Fruit fly (Drosophila melanogaster): ENCODE results near the gene CDK2AP1.
A peak's percentile ranks its signal among the peaks of the same experiment; 100 is the strongest.

The CDK2AP1 gene

dm6 chrX:11148272-11148835, 10.7 kb downstream of the CDK2AP1 start, which contains the start of gene Ran (continued):
- TF ChIP-seq trh (GFP tag; optimal IDR thresholded peaks at IDR 0.05), result no peak
- TF ChIP-seq lilli (GFP tag; optimal IDR thresholded peaks at IDR 0.05), result no peak
- TF ChIP-seq CG15011 (GFP tag; optimal IDR thresholded peaks at IDR 0.05), result no peak
- TF ChIP-seq tin (GFP tag; optimal IDR thresholded peaks at IDR 0.05), result no peak
- TF ChIP-seq zen (tag; optimal IDR thresholded peaks at IDR 0.05), result no peak
- TF ChIP-seq gro (GFP tag; optimal IDR thresholded peaks at IDR 0.05), result no peak
- no peak for TF ChIP-seq Chrac-16 (GFP tag; optimal IDR thresholded peaks at IDR 0.05)
- no peak for TF ChIP-seq CG18011 (GFP tag; optimal IDR thresholded peaks at IDR 0.05)
- peak; percentile 83 for TF ChIP-seq CG1024 (GFP tag; IDR thresholded peaks at IDR 0.05)
- TF ChIP-seq Usf (GFP tag; optimal IDR thresholded peaks at IDR 0.05), result no peak
- TF ChIP-seq pum (GFP tag; optimal IDR thresholded peaks at IDR 0.05), result no peak
- TF ChIP-seq CG31365 (tag; optimal IDR thresholded peaks at IDR 0.05), result no peak
- TF ChIP-seq CG34376 (GFP tag; optimal IDR thresholded peaks at IDR 0.05), result no peak
- no peak for TF ChIP-seq sima (GFP tag; optimal IDR thresholded peaks at IDR 0.05)
- TF ChIP-seq NK7.1 (GFP tag; optimal IDR thresholded peaks at IDR 0.05), result no peak
- TF ChIP-seq ewg (GFP tag; optimal IDR thresholded peaks at IDR 0.05), result no peak
- no peak for TF ChIP-seq CG16863 (GFP tag; optimal IDR thresholded peaks at IDR 0.05)
- TF ChIP-seq trem (tag; optimal IDR thresholded peaks at IDR 0.05), result peak; percentile 25
- TF ChIP-seq Elba2 (GFP tag; optimal IDR thresholded peaks at IDR 0.05), result no peak
- TF ChIP-seq bcd (GFP tag; optimal IDR thresholded peaks at IDR 0.05), result no peak
- no peak for TF ChIP-seq CG12104 (GFP tag; optimal IDR thresholded peaks at IDR 0.05)
- TF ChIP-seq CG11456 (GFP tag; IDR thresholded peaks at IDR 0.05), result no peak
- TF ChIP-seq slp2 (GFP tag; optimal IDR thresholded peaks at IDR 0.05), result no peak
- TF ChIP-seq sob (GFP tag; IDR thresholded peaks at IDR 0.05), result peak; percentile 43
- peak; percentile 68 for TF ChIP-seq CG17802 (tag; optimal IDR thresholded peaks at IDR 0.05)
- TF ChIP-seq CG4328 (GFP tag; optimal IDR thresholded peaks at IDR 0.05), result no peak
- no peak for TF ChIP-seq Jarid2 (GFP tag; optimal IDR thresholded peaks at IDR 0.05)
- TF ChIP-seq Ravus (GFP tag; IDR thresholded peaks at IDR 0.05), result no peak
- no peak for TF ChIP-seq seq (GFP tag; IDR thresholded peaks at IDR 0.05)
- TF ChIP-seq Atf3 (GFP tag; optimal IDR thresholded peaks at IDR 0.05), result no peak
- no peak for TF ChIP-seq D19A (tag; optimal IDR thresholded peaks at IDR 0.05)
- no peak for TF ChIP-seq sim (GFP tag; IDR thresholded peaks at IDR 0.05)
- TF ChIP-seq B-H1 (GFP tag; IDR thresholded peaks at IDR 0.05), result no peak
- TF ChIP-seq CG15269 (tag; optimal IDR thresholded peaks at IDR 0.05), result no peak
- TF ChIP-seq Mes4 (GFP tag; optimal IDR thresholded peaks at IDR 0.05), result no peak
- TF ChIP-seq CG14965 (GFP tag; optimal IDR thresholded peaks at IDR 0.05; ENCODE audit: borderline replicate concordance), result no peak
- no peak for TF ChIP-seq tx (GFP tag; optimal IDR thresholded peaks at IDR 0.05)
- TF ChIP-seq CG6854 (GFP tag; optimal IDR thresholded peaks at IDR 0.05), result no peak
- no peak for TF ChIP-seq Mad (GFP tag; optimal IDR thresholded peaks at IDR 0.05)
- no peak for TF ChIP-seq tll (GFP tag; optimal IDR thresholded peaks at IDR 0.05)
- no peak for TF ChIP-seq CG10565 (GFP tag; optimal IDR thresholded peaks at IDR 0.05)
- TF ChIP-seq gsb (GFP tag; IDR thresholded peaks at IDR 0.05), result no peak
- peak; percentile 95 for TF ChIP-seq CG30020 (tag; optimal IDR thresholded peaks at IDR 0.05)
- TF ChIP-seq CG2199 (GFP tag; IDR thresholded peaks at IDR 0.05), result no peak
- no peak for TF ChIP-seq al (GFP tag; IDR thresholded peaks at IDR 0.05)
- no peak for TF ChIP-seq CG30431 (GFP tag; optimal IDR thresholded peaks at IDR 0.05)
- no peak for TF ChIP-seq z (GFP tag; IDR thresholded peaks at IDR 0.05)
- TF ChIP-seq klu (GFP tag; IDR thresholded peaks at IDR 0.05), result no peak
- TF ChIP-seq HLH4C (GFP tag; IDR thresholded peaks at IDR 0.05; ENCODE audit: partially characterized antibody), result 0 out of 3 replicates have a peak, but pooled peaks have one; percentile 32
- TF ChIP-seq NC2α (GFP tag; optimal IDR thresholded peaks at IDR 0.05), result no peak
- no peak for TF ChIP-seq B-H2 (GFP tag; optimal IDR thresholded peaks at IDR 0.05)
- no peak for TF ChIP-seq CG6689 (GFP tag; IDR thresholded peaks at IDR 0.05)

Data from whole organism, embryonic.